Worm (Caenorhabditis elegans) whole organism, L4/young adult: Measurements from ENCODE around the gene M199.136.

Source experiments
- W03F9.2 ChIP-seq: fragments of 150-350 bp; optimal IDR thresholded peaks from 2 replicates; lab custom pipeline; 2014; ENCODE audit warnings: missing biosample characterization, missing genetic modification characterization
- dao-5 ChIP-seq: sonication (generic microtip); optimal IDR thresholded peaks from 2 replicates; lab custom pipeline; 2016; ENCODE audit warnings: missing genotype, missing genetic modification characterization, moderate library complexity, missing compliant biosample characterization

DNA sequence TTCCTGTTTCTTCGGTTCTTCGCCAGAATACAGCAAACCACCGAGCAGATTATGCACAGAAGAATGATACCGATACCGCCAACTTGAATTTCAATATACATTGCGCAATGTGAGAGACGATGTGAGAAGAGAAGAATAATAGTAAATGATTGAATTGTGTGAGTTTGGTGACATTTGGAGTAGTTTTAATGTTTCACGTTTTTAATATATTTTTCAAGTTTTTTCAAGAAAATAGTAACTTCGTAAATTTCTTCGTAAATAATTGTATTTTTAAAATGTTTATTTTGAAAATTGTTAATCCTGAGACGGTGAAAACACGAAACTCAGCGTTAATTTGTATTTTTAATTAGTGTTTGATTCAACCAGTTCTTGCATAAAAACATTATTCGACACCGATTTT, 5.4 kb upstream of the M199.136 start, which contains the start of gene M199.134:
- TF ChIP-seq W03F9.2 (tag; lab: Kevin White, UChicago) (no peak), dao-5 (no peak)
